Worm (Caenorhabditis elegans): ENCODE data around the gene K10G4.3.

DNA sequence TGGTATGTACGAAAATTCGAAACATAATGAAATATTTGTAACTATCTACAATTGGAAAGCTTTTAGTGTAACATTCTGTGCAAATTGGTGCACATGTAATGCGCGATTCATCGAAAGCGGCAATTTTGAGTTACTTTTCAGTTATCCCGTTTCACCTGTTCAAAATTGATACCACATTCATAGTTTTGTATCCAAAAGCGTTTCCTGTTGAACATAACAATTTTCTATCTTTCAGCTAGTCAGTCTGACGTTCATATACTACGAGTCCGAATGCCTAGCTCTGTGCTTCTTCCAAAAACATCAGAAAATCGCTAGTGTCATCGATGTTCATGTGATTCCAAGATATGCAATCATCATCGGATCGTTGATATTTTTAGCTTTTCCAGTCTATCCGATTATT, 38.6 kb upstream of the K10G4.3 start:
- no peak for TF ChIP-seq him-1 (tag; optimal IDR thresholded peaks at IDR 0.05)
- TF ChIP-seq dao-5 (tag; optimal IDR thresholded peaks at IDR 0.05), result no peak
- TF ChIP-seq W03F9.2 (tag; optimal IDR thresholded peaks at IDR 0.05), result no peak
